Fruit fly (Drosophila melanogaster) Kc167 (cell line): Measurements from ENCODE around the gene KrT95D.

Experiments
- Myc ChIP-seq: fragments of >200 bp; optimal IDR thresholded peaks from 2 replicates; lab custom pipeline; 2017; ENCODE audit warnings: missing external identifiers
- Sin3A ChIP-seq: fragments of >200 bp; optimal IDR thresholded peaks from 2 replicates; lab custom pipeline; 2018; ENCODE audit warnings: missing external identifiers
- h ChIP-seq: fragments of >200 bp; optimal IDR thresholded peaks from 3 replicates; lab custom pipeline; 2018; ENCODE audit warnings: missing external identifiers
- insv ChIP-seq: fragments of >200 bp; optimal IDR thresholded peaks from 3 replicates; lab custom pipeline; 2018; ENCODE audit warnings: missing external identifiers
- psq ChIP-seq: fragments of >200 bp; optimal IDR thresholded peaks from 2 replicates; lab custom pipeline; 2017; ENCODE audit warnings: missing external identifiers
- ttk ChIP-seq: sonication (Bioruptor generic); optimal IDR thresholded peaks from 2 replicates; lab custom pipeline; 2017; ENCODE audit warnings: missing external identifiers

Gene KrT95D

DNA sequence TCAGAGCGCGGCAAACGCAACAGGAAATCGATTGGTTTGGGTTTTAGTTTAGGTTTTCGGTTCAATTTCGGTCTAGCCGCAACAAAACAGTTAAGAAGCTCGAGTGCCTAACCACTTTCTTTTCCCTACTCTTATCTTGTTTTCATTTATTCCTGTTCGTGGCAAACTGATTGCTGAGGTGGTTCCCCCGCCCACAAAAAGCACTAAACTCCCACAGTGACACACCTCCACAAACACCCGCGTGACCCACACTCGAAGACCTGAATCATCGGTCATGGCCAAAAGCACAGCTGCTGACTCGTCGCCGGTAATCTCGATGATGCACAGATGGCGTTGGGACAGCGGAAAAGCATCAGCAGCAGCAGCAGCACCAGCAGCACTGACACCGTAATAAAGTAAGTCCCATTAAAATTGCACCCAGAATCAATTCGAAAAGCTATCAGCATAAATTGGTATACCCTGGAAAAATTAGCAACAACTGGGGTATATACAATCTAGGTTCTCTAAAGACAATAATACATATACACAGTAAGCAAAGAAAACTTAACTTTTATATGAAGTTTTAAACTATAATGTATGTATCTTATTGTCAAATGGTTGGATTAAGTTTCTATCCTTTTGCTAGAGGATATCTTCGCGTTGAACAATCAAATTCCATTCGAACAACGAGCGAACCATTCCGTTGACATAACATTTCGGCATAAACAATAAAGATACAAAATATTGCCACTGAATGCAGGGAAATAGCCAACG, 5.7 kb downstream of the KrT95D start:
- TF ChIP-seq Sin3A (lab: Kevin White, UChicago) (no peak), ttk (no peak), Myc (lab: Kevin White, UChicago) (no peak), psq (lab: Kevin White, UChicago) (no peak), h (lab: Kevin White, UChicago) (no peak)

DNA sequence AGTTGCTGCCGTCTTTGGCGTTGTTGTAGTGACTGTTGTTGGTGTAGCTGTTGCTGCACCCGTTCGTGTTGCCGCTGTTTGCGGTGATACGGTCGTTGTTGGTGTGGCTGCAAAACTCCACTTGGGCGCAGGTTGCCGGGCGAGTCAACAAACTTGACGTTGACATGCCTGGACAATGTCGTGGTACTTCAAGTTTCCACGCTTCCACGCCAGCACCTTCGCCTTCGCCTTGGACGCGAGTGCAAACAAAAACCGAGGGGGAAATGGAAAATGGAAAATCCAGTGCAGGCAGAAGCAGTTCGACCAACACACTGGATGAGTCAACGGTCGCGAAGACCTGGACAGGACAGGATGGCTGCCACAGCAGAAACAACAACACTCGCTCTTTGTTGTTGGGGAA, 6.9 kb downstream of the KrT95D start:
- TF ChIP-seq ttk: peak; percentile 87
- no peak for TF ChIP-seq Myc (lab: Kevin White, UChicago)

dm6 chr3R:24024123-24024522, 7.5 kb downstream of the KrT95D start:
- TF ChIP-seq psq (lab: Kevin White, UChicago) (no peak), insv (lab: Kevin White, UChicago) (no peak), Sin3A (lab: Kevin White, UChicago) (no peak), ttk (no peak), h (lab: Kevin White, UChicago) (no peak), Myc (lab: Kevin White, UChicago) (no peak)

- TF ChIP-seq Sin3A (lab: Kevin White, UChicago) (no peak), h (lab: Kevin White, UChicago) (no peak), ttk (no peak), psq (lab: Kevin White, UChicago) (no peak), insv (lab: Kevin White, UChicago) (no peak), Myc (lab: Kevin White, UChicago) (no peak)
Observed at dm6 chr3R:24021895-24022294, 9.7 kb downstream of the KrT95D start.

DNA sequence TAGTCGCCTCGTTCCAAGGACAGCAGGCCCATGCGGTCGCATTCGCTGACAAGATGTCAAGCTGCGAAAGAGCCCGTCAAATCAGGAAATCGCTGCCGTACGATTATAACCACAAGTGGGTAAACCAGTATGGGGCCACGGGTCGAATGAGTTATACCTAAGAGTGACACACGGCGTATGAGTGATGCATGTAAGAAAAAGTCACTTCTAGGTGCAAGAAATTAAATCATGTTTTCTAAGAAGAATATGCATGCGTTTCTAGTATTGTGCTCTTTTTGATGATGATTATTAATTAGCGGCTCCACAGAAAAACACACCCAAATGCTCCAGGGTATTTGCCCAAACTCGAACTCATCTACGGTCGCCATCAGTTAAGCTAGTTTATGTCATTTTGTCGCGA, 14.0 kb downstream of the KrT95D start:
- no peak for TF ChIP-seq ttk
- TF ChIP-seq Sin3A (lab: Kevin White, UChicago): no peak
- TF ChIP-seq Myc (lab: Kevin White, UChicago): no peak
- no peak for TF ChIP-seq psq (lab: Kevin White, UChicago)
- TF ChIP-seq h (lab: Kevin White, UChicago): no peak
- no peak for TF ChIP-seq insv (lab: Kevin White, UChicago)

dm6 chr3R:24015939-24016913, 15.4 kb downstream of the KrT95D start:
- no peak for TF ChIP-seq insv (lab: Kevin White, UChicago)
- no peak for TF ChIP-seq Myc (lab: Kevin White, UChicago)
- TF ChIP-seq h (lab: Kevin White, UChicago): no peak
- no peak for TF ChIP-seq psq (lab: Kevin White, UChicago)
- TF ChIP-seq Sin3A (lab: Kevin White, UChicago): no peak
- TF ChIP-seq ttk: no peak

DNA sequence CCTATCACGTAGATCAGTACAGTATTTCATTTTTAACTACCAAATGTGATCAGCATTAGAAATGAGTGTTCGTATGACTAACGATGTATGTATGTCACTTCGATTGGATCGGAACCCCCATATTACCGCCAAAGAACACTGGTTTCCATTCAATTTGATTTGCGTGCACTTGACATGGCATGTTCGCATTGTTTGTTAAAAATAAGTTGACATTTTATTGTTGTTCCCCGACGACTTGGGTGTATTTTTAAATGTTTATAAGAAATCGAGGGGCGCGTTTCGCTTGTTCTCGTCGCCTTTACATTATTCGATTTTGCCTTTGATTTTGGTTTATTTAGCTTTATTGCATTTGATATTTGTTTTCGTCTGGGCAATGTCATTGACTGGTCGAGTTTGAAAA, 16.2 kb downstream of the KrT95D start:
- TF ChIP-seq ttk (no peak), psq (lab: Kevin White, UChicago) (no peak), Myc (lab: Kevin White, UChicago) (no peak), h (lab: Kevin White, UChicago) (no peak), Sin3A (lab: Kevin White, UChicago) (no peak), insv (lab: Kevin White, UChicago) (no peak)

DNA sequence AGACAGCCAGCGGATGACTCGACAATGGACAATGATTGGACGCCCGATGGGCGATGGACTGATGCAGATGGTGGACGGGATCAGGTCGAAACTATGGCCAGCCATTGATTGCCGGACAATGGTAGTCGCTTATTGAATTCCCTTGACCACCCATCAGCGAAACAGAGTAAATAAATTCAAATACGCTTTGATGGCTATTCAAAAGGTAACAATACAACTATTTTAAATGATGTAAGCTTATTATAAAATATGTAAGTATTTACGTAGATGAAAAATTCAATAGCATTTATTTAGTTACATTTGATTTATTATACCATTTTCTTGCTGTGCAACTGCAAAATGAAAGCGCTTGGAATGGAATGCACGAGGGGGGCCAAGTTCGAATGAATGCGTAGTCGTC, 17.0 kb downstream of the KrT95D start:
- TF ChIP-seq insv (lab: Kevin White, UChicago) (no peak), Myc (lab: Kevin White, UChicago) (no peak), ttk (no peak), psq (lab: Kevin White, UChicago) (no peak), Sin3A (lab: Kevin White, UChicago) (no peak), h (lab: Kevin White, UChicago) (no peak)

DNA sequence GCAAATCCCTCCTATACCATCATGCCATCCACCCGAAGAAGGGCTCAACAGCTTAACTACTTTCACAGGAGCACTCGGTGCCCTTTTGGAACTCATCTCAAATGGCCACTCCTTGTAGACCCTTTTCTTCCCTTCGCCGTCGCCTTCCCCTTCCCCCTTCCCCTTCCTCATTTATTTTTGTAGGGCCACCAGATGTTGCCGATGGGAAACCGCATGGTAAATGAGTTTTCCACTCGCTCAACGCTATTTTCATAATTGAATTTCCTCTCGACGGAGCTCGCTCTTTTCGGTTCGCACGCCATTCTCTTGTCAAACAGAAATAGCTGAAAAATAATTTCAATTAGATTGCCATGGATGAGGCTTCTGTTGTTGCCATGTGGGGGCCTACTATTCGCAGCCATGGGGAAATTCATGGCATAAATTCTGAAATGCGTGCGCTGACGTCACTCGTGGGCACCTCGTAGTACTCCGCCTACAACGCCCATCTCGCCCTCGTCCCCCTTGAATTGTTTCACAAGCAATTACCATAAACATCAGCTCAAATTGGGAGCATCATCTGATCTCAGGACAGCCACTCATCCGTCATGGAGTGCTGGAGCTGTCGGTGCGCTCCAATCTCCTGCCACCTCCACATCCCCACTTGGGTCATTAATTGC, 19.5 kb downstream of the KrT95D start:
- TF ChIP-seq ttk (no peak), h (lab: Kevin White, UChicago) (no peak)

dm6 chr3R:24010637-24011214, 20.9 kb downstream of the KrT95D start:
- TF ChIP-seq insv (lab: Kevin White, UChicago): no peak
- no peak for TF ChIP-seq Myc (lab: Kevin White, UChicago)

DNA sequence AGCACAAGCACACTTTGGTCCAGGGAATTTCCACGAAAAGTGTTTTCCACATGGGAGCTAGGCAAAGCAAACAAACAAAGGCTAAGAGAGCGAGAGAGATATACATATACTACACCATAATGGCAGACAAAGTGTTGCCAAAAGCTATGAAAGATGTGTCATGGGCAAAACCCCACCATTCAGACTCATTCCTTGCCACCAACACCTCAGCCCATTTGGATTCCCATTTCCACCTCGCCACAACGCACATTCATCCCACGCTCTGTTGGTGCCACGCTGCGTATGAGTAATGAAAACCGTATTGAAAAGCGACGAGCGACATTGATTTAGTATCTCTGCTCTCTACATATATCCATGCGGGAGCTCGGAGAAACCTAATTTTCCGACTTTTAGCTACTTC, 22.7 kb downstream of the KrT95D start:
- TF ChIP-seq insv (lab: Kevin White, UChicago) (no peak), ttk (no peak), psq (lab: Kevin White, UChicago) (no peak), Myc (lab: Kevin White, UChicago) (no peak), h (lab: Kevin White, UChicago) (no peak), Sin3A (lab: Kevin White, UChicago) (no peak)
